Fruit fly (Drosophila melanogaster) whole organism, embryonic: Measurements from ENCODE around the gene CG15221.

Experiments
- BtbVII ChIP-seq: fragments of 200-800 bp; sonication (Bioruptor generic); optimal IDR thresholded peaks from 3 replicates; lab custom pipeline; 2017; ENCODE audit warnings: missing biosample characterization, mild to moderate bottlenecking, missing genetic modification characterization
- CG10274 ChIP-seq: fragments of 200-800 bp; sonication (Bioruptor generic); optimal IDR thresholded peaks from 3 replicates; lab custom pipeline; 2017; ENCODE audit warnings: missing biosample characterization, mild to moderate bottlenecking, missing genetic modification characterization
- CG11093 ChIP-seq: fragments of 200-800 bp; sonication (Bioruptor generic); IDR thresholded peaks from 3 replicates; pipeline ENCODE4 v1.3.6; 2022; ENCODE audit warnings: missing biosample characterization, missing genetic modification characterization
- CG11398 ChIP-seq: fragments of 200-800 bp; sonication (Bioruptor generic); optimal IDR thresholded peaks from 2 replicates; lab custom pipeline; 2016; ENCODE audit warnings: missing biosample characterization, missing genetic modification characterization
- CG12769 ChIP-seq: fragments of 200-800 bp; sonication (Bioruptor generic); optimal IDR thresholded peaks from 2 replicates; lab custom pipeline; 2019; ENCODE audit warnings: missing biosample characterization, mild to moderate bottlenecking, missing genetic modification characterization, moderate library complexity
- CG14860 ChIP-seq: fragments of 200-800 bp; sonication (Bioruptor generic); IDR thresholded peaks from 3 replicates; pipeline ENCODE4 v1.3.6; 2022; ENCODE audit warnings: missing biosample characterization, missing genetic modification characterization; ENCODE audit not compliant: partially characterized antibody
- CG16863 ChIP-seq: fragments of 200-800 bp; sonication (Bioruptor generic); optimal IDR thresholded peaks from 3 replicates; lab custom pipeline; 2016; ENCODE audit warnings: missing biosample characterization, missing genetic modification characterization
- CG18262 ChIP-seq: fragments of 200-800 bp; optimal IDR thresholded peaks from 3 replicates; lab custom pipeline; 2019; ENCODE audit warnings: missing biosample characterization, mild to moderate bottlenecking, missing genetic modification characterization, moderate library complexity
- CG18599 ChIP-seq: fragments of 200-800 bp; sonication (Bioruptor generic); optimal IDR thresholded peaks from 3 replicates; lab custom pipeline; 2017; ENCODE audit warnings: missing biosample characterization, missing genetic modification characterization, mild to moderate bottlenecking, moderate library complexity, missing genetic modification reagents
- CG3065 ChIP-seq: fragments of 200-800 bp; sonication (Bioruptor generic); optimal IDR thresholded peaks from 2 replicates; lab custom pipeline; 2016; ENCODE audit warnings: missing biosample characterization, missing genetic modification characterization
- CG33557 ChIP-seq: fragments of 200-800 bp; sonication (Bioruptor generic); optimal IDR thresholded peaks from 2 replicates; lab custom pipeline; 2019; ENCODE audit warnings: missing biosample characterization, mild to moderate bottlenecking, missing genetic modification characterization, moderate library complexity
- CG4707 ChIP-seq: fragments of 200-800 bp; sonication (Bioruptor generic); optimal IDR thresholded peaks from 2 replicates; lab custom pipeline; 2018; ENCODE audit warnings: missing biosample characterization, mild to moderate bottlenecking, missing genetic modification characterization, moderate library complexity
- CG6854 ChIP-seq: fragments of 200-800 bp; sonication (Bioruptor generic); optimal IDR thresholded peaks from 3 replicates; lab custom pipeline; 2017; ENCODE audit warnings: missing biosample characterization, mild to moderate bottlenecking, missing genetic modification characterization
- CG7271 ChIP-seq: fragments of 200-800 bp; sonication (Bioruptor generic); optimal IDR thresholded peaks from 2 replicates; lab custom pipeline; 2018; ENCODE audit warnings: missing biosample characterization, mild to moderate bottlenecking, missing genetic modification characterization, moderate library complexity
- CG7928 ChIP-seq: fragments of 200-800 bp; sonication (Bioruptor generic); optimal IDR thresholded peaks from 2 replicates; lab custom pipeline; 2017; ENCODE audit warnings: missing biosample characterization, mild to moderate bottlenecking, missing genetic modification characterization
- CG8089 ChIP-seq: fragments of 200-800 bp; sonication (Bioruptor generic); optimal IDR thresholded peaks from 3 replicates; lab custom pipeline; 2016; ENCODE audit warnings: missing biosample characterization, missing genetic modification characterization
- CG8290 ChIP-seq, 3 experiments: fragments of 200-800 bp; sonication (Bioruptor generic); optimal IDR thresholded peaks; 2 replicates each; lab custom pipeline; 2016 to 2019; ENCODE audit warnings: missing biosample characterization in 3 of 3, missing genetic modification characterization in 3 of 3, mild to moderate bottlenecking in 2 of 3, moderate library complexity in 1 of 3
- CG8924 ChIP-seq: fragments of 200-800 bp; optimal IDR thresholded peaks from 3 replicates; lab custom pipeline; 2019; ENCODE audit warnings: missing biosample characterization, mild to moderate bottlenecking, missing genetic modification characterization, moderate library complexity
- CG8944 ChIP-seq: fragments of 200-800 bp; sonication (Bioruptor generic); optimal IDR thresholded peaks from 3 replicates; lab custom pipeline; 2016; ENCODE audit warnings: missing biosample characterization, missing genetic modification characterization
- CTCF ChIP-seq: fragments of 200-800 bp; sonication (Bioruptor generic); optimal IDR thresholded peaks from 2 replicates; lab custom pipeline; 2017; ENCODE audit warnings: missing biosample characterization, mild to moderate bottlenecking, missing genetic modification characterization, moderate library complexity
- Chrac-16 ChIP-seq: fragments of 200-800 bp; sonication (Bioruptor generic); optimal IDR thresholded peaks from 3 replicates; lab custom pipeline; 2016; ENCODE audit warnings: missing biosample characterization, missing genetic modification characterization
- HLH3B ChIP-seq: fragments of 200-800 bp; sonication (Bioruptor generic); IDR thresholded peaks from 2 replicates; pipeline ENCODE4 v1.3.6; 2022; ENCODE audit warnings: missing biosample characterization, missing genetic modification characterization
- HLH4C ChIP-seq: fragments of 200-800 bp; sonication (Bioruptor generic); IDR thresholded peaks from 3 replicates; pipeline ENCODE4 v1.3.6; 2022; ENCODE audit warnings: missing biosample characterization, missing genetic modification characterization; ENCODE audit not compliant: partially characterized antibody
- Hand ChIP-seq: fragments of 200-800 bp; sonication (Bioruptor generic); optimal IDR thresholded peaks from 2 replicates; lab custom pipeline; 2017; ENCODE audit warnings: mild to moderate bottlenecking, missing biosample characterization, missing genetic modification reagents, missing genetic modification characterization
- MESR4 ChIP-seq: fragments of 200-800 bp; sonication (Bioruptor generic); optimal IDR thresholded peaks from 2 replicates; lab custom pipeline; 2018; ENCODE audit warnings: missing biosample characterization, mild to moderate bottlenecking, missing genetic modification characterization, moderate library complexity
- Meics ChIP-seq: fragments of 200-800 bp; sonication (Bioruptor generic); optimal IDR thresholded peaks from 2 replicates; lab custom pipeline; 2017; ENCODE audit warnings: missing biosample characterization, mild to moderate bottlenecking, missing genetic modification characterization
- Pdp1 ChIP-seq, 2 experiments: fragments of 200-800 bp; sonication (Bioruptor generic); optimal IDR thresholded peaks; 3 replicates each; lab custom pipeline; 2016; ENCODE audit warnings: missing biosample characterization in 2 of 2, missing genetic modification characterization in 2 of 2, mild to moderate bottlenecking in 1 of 2, moderate library complexity in 1 of 2
- Ravus ChIP-seq: fragments of 200-800 bp; sonication (Bioruptor generic); IDR thresholded peaks from 2 replicates; pipeline ENCODE4 v1.3.6; 2022; ENCODE audit warnings: missing biosample characterization, missing genetic modification characterization
- Stat92E ChIP-seq, 3 experiments: fragments of >200 bp in 2 of 3; fragments of 200-800 bp in 1 of 3; sonication (Bioruptor generic) in 1 of 3; optimal IDR thresholded peaks; 2 replicates each; lab custom pipeline; 2017 to 2019; ENCODE audit warnings: missing biosample characterization in 3 of 3, missing genetic modification characterization in 3 of 3, mild to moderate bottlenecking in 1 of 3, moderate library complexity in 1 of 3
- ato ChIP-seq: fragments of 200-800 bp; sonication (Bioruptor generic); IDR thresholded peaks from 2 replicates; pipeline ENCODE4 v1.3.6; 2022; ENCODE audit warnings: missing biosample characterization, missing genetic modification characterization; ENCODE audit not compliant: partially characterized antibody
- cas ChIP-seq: fragments of 200-800 bp; sonication (Bioruptor generic); IDR thresholded peaks from 2 replicates; pipeline ENCODE4 v1.3.6; 2022; ENCODE audit warnings: missing biosample characterization, missing genetic modification characterization
- chif ChIP-seq, 2 experiments: fragments of 200-800 bp; sonication (Bioruptor generic); optimal IDR thresholded peaks; 3 replicates each; lab custom pipeline; 2016; ENCODE audit warnings: missing biosample characterization in 2 of 2, missing genetic modification characterization in 2 of 2
- chinmo ChIP-seq: fragments of 200-800 bp; sonication (Bioruptor generic); IDR thresholded peaks from 4 replicates; pipeline ENCODE4 v1.3.6; 2022; ENCODE audit warnings: missing biosample characterization, missing genetic modification characterization; ENCODE audit not compliant: partially characterized antibody
- dati ChIP-seq: fragments of 200-800 bp; sonication (Bioruptor generic); IDR thresholded peaks from 2 replicates; pipeline ENCODE4 v1.3.6; 2022; ENCODE audit warnings: missing biosample characterization, missing genetic modification characterization
- dm ChIP-seq: fragments of 200-800 bp; sonication (Bioruptor generic); optimal IDR thresholded peaks from 3 replicates; lab custom pipeline; 2016; ENCODE audit warnings: missing biosample characterization, missing genetic modification characterization
- emc ChIP-seq: fragments of 200-800 bp; sonication (Bioruptor generic); optimal IDR thresholded peaks from 2 replicates; lab custom pipeline; 2016; ENCODE audit warnings: missing biosample characterization, missing genetic modification characterization
- esg ChIP-seq: fragments of 200-800 bp; sonication (Bioruptor generic); conservative IDR thresholded peaks from 2 replicates; pipeline ENCODE4 v1.3.6; 2022; ENCODE audit warnings: missing biosample characterization, missing genetic modification characterization
- fru ChIP-seq: fragments of >200 bp; optimal IDR thresholded peaks from 2 replicates; lab custom pipeline; 2017
- jigr1 ChIP-seq: fragments of 200-800 bp; sonication (Bioruptor generic); IDR thresholded peaks from 3 replicates; pipeline ENCODE4 v1.3.6; 2022; ENCODE audit warnings: missing biosample characterization, missing genetic modification characterization
- kay ChIP-seq: fragments of 200-800 bp; sonication (Bioruptor generic); optimal IDR thresholded peaks from 2 replicates; lab custom pipeline; 2016; ENCODE audit warnings: missing biosample characterization, missing genetic modification characterization
- knrl ChIP-seq: fragments of 200-800 bp; sonication (Bioruptor generic); IDR thresholded peaks from 3 replicates; pipeline ENCODE4 v1.3.6; 2022; ENCODE audit warnings: missing biosample characterization, missing genetic modification characterization; ENCODE audit not compliant: partially characterized antibody
- lab ChIP-seq: fragments of 200-800 bp; sonication (Bioruptor generic); optimal IDR thresholded peaks from 3 replicates; lab custom pipeline; 2017; ENCODE audit warnings: missing biosample characterization, missing genetic modification characterization, mild to moderate bottlenecking, moderate library complexity, missing genetic modification reagents
- mam ChIP-seq: fragments of 200-800 bp; sonication (Bioruptor generic); optimal IDR thresholded peaks from 3 replicates; lab custom pipeline; 2016; ENCODE audit warnings: missing biosample characterization, missing genetic modification characterization
- mld ChIP-seq: fragments of 200-800 bp; sonication (Bioruptor generic); IDR thresholded peaks from 3 replicates; pipeline ENCODE4 v1.3.6; 2022; ENCODE audit warnings: missing biosample characterization, missing genetic modification characterization; ENCODE audit not compliant: partially characterized antibody
- nerfin-1 ChIP-seq: fragments of 200-800 bp; sonication (Bioruptor generic); optimal IDR thresholded peaks from 3 replicates; lab custom pipeline; 2019; ENCODE audit warnings: missing biosample characterization, mild to moderate bottlenecking, missing genetic modification characterization, moderate library complexity
- unpg ChIP-seq: fragments of 200-800 bp; sonication (Bioruptor generic); optimal IDR thresholded peaks from 3 replicates; lab custom pipeline; 2018; ENCODE audit warnings: missing biosample characterization, mild to moderate bottlenecking, missing genetic modification characterization, moderate library complexity
- wek ChIP-seq: fragments of 200-800 bp; sonication (Bioruptor generic); optimal IDR thresholded peaks from 3 replicates; lab custom pipeline; 2018; ENCODE audit warnings: missing biosample characterization, mild to moderate bottlenecking, missing genetic modification characterization, moderate library complexity
- zfh2 ChIP-seq: fragments of 200-800 bp; sonication (Bioruptor generic); optimal IDR thresholded peaks from 2 replicates; lab custom pipeline; 2016; ENCODE audit warnings: missing biosample characterization, missing genetic modification characterization

Gene CG15221

DNA sequence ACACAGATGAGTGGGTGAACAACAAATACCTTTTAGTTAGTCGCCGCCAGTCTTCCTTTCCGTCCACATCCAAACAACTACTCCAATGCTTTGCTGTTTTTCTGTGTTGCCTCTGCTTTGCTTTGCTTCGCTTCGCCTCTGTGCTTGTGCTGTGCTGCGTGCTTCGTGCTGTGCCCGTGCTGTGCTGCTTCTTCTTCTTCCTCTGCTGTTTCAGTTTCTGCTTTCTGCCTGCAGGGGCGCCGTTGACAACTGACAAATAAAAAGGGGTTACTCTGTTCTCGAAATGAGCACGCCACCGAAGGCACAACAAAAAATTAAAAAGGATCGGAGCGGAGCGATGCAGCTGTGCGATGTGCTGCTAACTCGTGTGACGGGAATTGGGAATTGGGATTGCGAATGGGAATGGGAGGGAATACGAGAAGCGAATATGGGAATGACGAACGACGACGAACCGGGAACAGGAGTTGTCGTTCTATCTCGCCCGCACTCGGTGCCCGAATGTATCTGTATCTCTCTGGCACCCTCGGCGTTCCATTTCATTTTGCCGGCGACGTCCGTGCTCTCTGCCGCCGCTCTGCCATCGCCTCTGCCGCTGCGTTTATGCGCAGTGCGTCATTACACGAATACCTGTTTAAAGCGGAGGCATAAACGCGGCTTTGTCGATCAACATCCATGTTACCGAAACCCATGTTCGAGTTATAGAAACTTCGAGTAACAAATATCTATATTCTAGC is 9.3 kb upstream of the CG15221 start (continued):
- TF ChIP-seq chif (GFP tag; optimal IDR thresholded peaks at IDR 0.05; lab: Kevin White, UChicago): peak in 1 of 2 experiments; percentile 43
- TF ChIP-seq CG18262 (tag; lab: Kevin White, UChicago): peak; percentile 49
- peak; percentile 48 for TF ChIP-seq mam
- TF ChIP-seq CG11398 (GFP tag; lab: Kevin White, UChicago): peak; percentile 78
- no peak for TF ChIP-seq Stat92E (GFP tag; optimal IDR thresholded peaks at IDR 0.05; lab: Kevin White, UChicago)
- TF ChIP-seq jigr1 (GFP tag; lab: Robert Waterston, UW): no peak; the same call in 2 of the 3 replicates
- TF ChIP-seq BtbVII (GFP tag; lab: Kevin White, UChicago): peak; percentile 42
- peak; percentile 37 for TF ChIP-seq CG7928 (GFP tag; lab: Kevin White, UChicago)
- peak; percentile 73 for TF ChIP-seq CG8924
- TF ChIP-seq CG10274: peak; percentile 31
- peak; percentile 40 for TF ChIP-seq CG8089 (GFP tag; lab: Kevin White, UChicago)
- peak; percentile 66 for TF ChIP-seq unpg
- TF ChIP-seq CG33557 (GFP tag; lab: Kevin White, UChicago): no peak
- no peak for TF ChIP-seq fru (lab: Kevin White, UChicago)
- 0 out of 4 replicates have a peak, but pooled peaks have one; percentile 65 for TF ChIP-seq chinmo (GFP tag; lab: Robert Waterston, UW)
- TF ChIP-seq zfh2 (GFP tag; lab: Kevin White, UChicago): peak; percentile 82
- TF ChIP-seq CG11093 (GFP tag; lab: Robert Waterston, UW): peak; percentile 70
- TF ChIP-seq CG16863: peak; percentile 68
- TF ChIP-seq CG12769 (tag; lab: Kevin White, UChicago): peak; percentile 94
- TF ChIP-seq Chrac-16 (GFP tag; lab: Kevin White, UChicago): peak; percentile 7
- no peak for TF ChIP-seq Hand (GFP tag; lab: Kevin White, UChicago)
- no peak for TF ChIP-seq HLH4C (GFP tag; lab: Robert Waterston, UW)
- no peak for TF ChIP-seq mld
- TF ChIP-seq nerfin-1 (tag; lab: Kevin White, UChicago): peak; percentile 63
- TF ChIP-seq CG3065 (GFP tag; lab: Kevin White, UChicago): no peak
- peak; percentile 84 for TF ChIP-seq CTCF (GFP tag; lab: Kevin White, UChicago)
- no peak for TF ChIP-seq kay (GFP tag; lab: Kevin White, UChicago)
- TF ChIP-seq MESR4 (GFP tag; lab: Kevin White, UChicago): peak; percentile 37
- TF ChIP-seq knrl: peak; percentile 45; the same call in 1 of the 3 replicates
- TF ChIP-seq Ravus: no peak
- no peak for TF ChIP-seq CG6854 (GFP tag; lab: Kevin White, UChicago)
- no peak for TF ChIP-seq CG8290 (GFP tag; optimal IDR thresholded peaks at IDR 0.05; lab: Kevin White, UChicago)
- peak; percentile 33 to 77 for TF ChIP-seq CG8290 (tag; optimal IDR thresholded peaks at IDR 0.05; lab: Kevin White, UChicago)
- peak; percentile 41; the same call in 1 of the 2 replicates for TF ChIP-seq cas
- peak; percentile 86 for TF ChIP-seq lab (GFP tag; lab: Kevin White, UChicago)
- peak; percentile 77 for TF ChIP-seq CG18599 (GFP tag; lab: Kevin White, UChicago)
- peak; percentile 82 for TF ChIP-seq Meics (GFP tag; lab: Kevin White, UChicago)
- peak; percentile 58 for TF ChIP-seq wek (GFP tag; lab: Kevin White, UChicago)
- TF ChIP-seq CG7271: no peak
- TF ChIP-seq CG4707 (GFP tag; lab: Kevin White, UChicago): peak; percentile 32
- peak; percentile 50 for TF ChIP-seq HLH3B
- peak; percentile 76 for TF ChIP-seq dm
- TF ChIP-seq CG8944 (GFP tag; lab: Kevin White, UChicago): peak; percentile 64
- TF ChIP-seq ato (GFP tag; lab: Robert Waterston, UW): peak; percentile 31; the same call in 1 of the 2 replicates
- 0 out of 2 replicates have a peak, but pooled peaks have one; percentile 15 for TF ChIP-seq dati (GFP tag; lab: Robert Waterston, UW)
- peak; percentile 46 for TF ChIP-seq emc (GFP tag; lab: Kevin White, UChicago)
- TF ChIP-seq CG14860 (GFP tag; lab: Robert Waterston, UW): no peak
- TF ChIP-seq esg (GFP tag; lab: Robert Waterston, UW): peak; percentile 61
- TF ChIP-seq Pdp1 (GFP tag; optimal IDR thresholded peaks at IDR 0.05; lab: Kevin White, UChicago): peak in 1 of 2 experiments; percentile 40
